Worm (Caenorhabditis elegans) whole organism, L4 larva: Measurements from ENCODE around the gene T23F6.3.

ENCODE experiments used
- D1046.2 ChIP-seq: fragments of 200-800 bp; sonication (Bioruptor generic); IDR thresholded peaks from 2 replicates; pipeline ENCODE4 v1.3.6; 2022; ENCODE audit warnings: missing genetic modification characterization, missing compliant biosample characterization
- F44E2.7 ChIP-seq: fragments of 200-800 bp; sonication (Bioruptor generic); IDR thresholded peaks from 2 replicates; pipeline ENCODE4 v2.1.2; 2022; ENCODE audit warnings: missing genetic modification characterization, missing compliant biosample characterization
- R02D3.7 ChIP-seq: fragments of 150-350 bp; sonication (generic microtip); optimal IDR thresholded peaks from 3 replicates; lab custom pipeline; 2014; ENCODE audit warnings: missing biosample characterization, missing genetic modification characterization
- T20F7.1 ChIP-seq: fragments of 200-800 bp; sonication (Bioruptor generic); optimal IDR thresholded peaks from 2 replicates; lab custom pipeline; 2018; ENCODE audit warnings: mild to moderate bottlenecking, missing genetic modification characterization, missing compliant biosample characterization
- ZK337.2 ChIP-seq: fragments of 200-800 bp; sonication (Bioruptor generic); IDR thresholded peaks from 2 replicates; pipeline ENCODE4 v1.3.6; 2022; ENCODE audit warnings: missing genetic modification reagents, missing genetic modification characterization, missing compliant biosample characterization
- aha-1 ChIP-seq: fragments of 150-350 bp; peaks from one replicate; lab custom pipeline; 2014; ENCODE audit warnings: missing biosample characterization, missing genetic modification characterization
- aly-2 ChIP-seq: sonication (generic microtip); optimal IDR thresholded peaks from 2 replicates; lab custom pipeline; 2018; ENCODE audit warnings: missing biosample characterization, missing genetic modification characterization
- arid-1 ChIP-seq: fragments of 200-800 bp; sonication (Bioruptor generic); conservative IDR thresholded peaks from 2 replicates; pipeline ENCODE4 v1.3.6; 2022; ENCODE audit warnings: missing genetic modification reagents, missing genetic modification characterization, missing compliant biosample characterization
- ceh-28 ChIP-seq: fragments of 150-350 bp; optimal IDR thresholded peaks from 2 replicates; lab custom pipeline; 2014; ENCODE audit warnings: missing biosample characterization, missing genetic modification reagents, missing genetic modification characterization
- ceh-82 ChIP-seq: sonication (generic microtip); optimal IDR thresholded peaks from 2 replicates; lab custom pipeline; 2017; ENCODE audit warnings: missing biosample characterization, missing genetic modification characterization
- ctbp-1 ChIP-seq: fragments of 200-800 bp; sonication (Bioruptor generic); IDR thresholded peaks from 2 replicates; pipeline ENCODE4 v1.3.6; 2022; ENCODE audit warnings: missing genetic modification reagents, missing genetic modification characterization, missing compliant biosample characterization
- daf-16 ChIP-seq, 3 experiments: sonication (generic microtip); optimal IDR thresholded peaks; 2 replicates each; lab custom pipeline; 2016 to 2017; ENCODE audit warnings: missing genetic modification characterization in 3 of 3, missing genetic modification reagents in 3 of 3, mild to moderate bottlenecking in 2 of 3, missing compliant biosample characterization in 2 of 3, missing biosample characterization in 1 of 3, moderate library complexity in 1 of 3
- dpl-1 ChIP-seq: fragments of 150-350 bp; optimal IDR thresholded peaks from 2 replicates; lab custom pipeline; 2014; ENCODE audit warnings: missing biosample characterization, missing genetic modification reagents, missing genetic modification characterization
- egl-43 ChIP-seq: fragments of 200-800 bp; sonication (Bioruptor generic); IDR thresholded peaks from 2 replicates; pipeline ENCODE4 v1.3.6; 2022; ENCODE audit warnings: missing genetic modification reagents, missing genetic modification characterization, missing compliant biosample characterization
- fkh-10 ChIP-seq: fragments of 150-350 bp; optimal IDR thresholded peaks from 2 replicates; lab custom pipeline; 2014; ENCODE audit warnings: missing biosample characterization, missing genetic modification reagents, missing genetic modification characterization
- hlh-30 ChIP-seq: sonication (generic microtip); optimal IDR thresholded peaks from 2 replicates; lab custom pipeline; 2017; ENCODE audit warnings: antibody characterized with exemption, mild to moderate bottlenecking, missing genetic modification characterization, missing compliant biosample characterization; ENCODE audit not compliant: insufficient read depth
- lir-3 ChIP-seq: sonication (generic microtip); optimal IDR thresholded peaks from 2 replicates; lab custom pipeline; 2016; ENCODE audit warnings: mild to moderate bottlenecking, missing genetic modification characterization, missing compliant biosample characterization
- lsy-2 ChIP-seq, 2 experiments: fragments of 150-350 bp in 1 of 2; sonication (generic microtip) in 1 of 2; optimal IDR thresholded peaks; 2 replicates each; lab custom pipeline; 2014 to 2017; ENCODE audit warnings: missing biosample characterization in 2 of 2, missing genetic modification characterization in 2 of 2
- mep-1 ChIP-seq: fragments of 150-350 bp; sonication (generic microtip); optimal IDR thresholded peaks from 3 replicates; lab custom pipeline; 2014; ENCODE audit warnings: missing biosample characterization, missing genetic modification characterization
- nhr-11 ChIP-seq: fragments of 150-350 bp; optimal IDR thresholded peaks from 2 replicates; lab custom pipeline; 2014; ENCODE audit warnings: missing biosample characterization, missing genetic modification characterization
- nhr-25 ChIP-seq: sonication (generic microtip); optimal IDR thresholded peaks from 2 replicates; lab custom pipeline; 2017; ENCODE audit warnings: missing genetic modification characterization, mild to moderate bottlenecking, missing compliant biosample characterization, antibody characterized with exemption, moderate library complexity, borderline replicate concordance; ENCODE audit not compliant: insufficient read depth
- nhr-42 ChIP-seq: fragments of 200-800 bp; sonication (Bioruptor generic); IDR thresholded peaks from 2 replicates; pipeline ENCODE4 v1.3.6; 2022; ENCODE audit warnings: missing genetic modification characterization, missing compliant biosample characterization
- nhr-6 ChIP-seq: fragments of 150-350 bp; optimal IDR thresholded peaks from 2 replicates; lab custom pipeline; 2014; ENCODE audit warnings: missing biosample characterization, missing genetic modification characterization
- pha-4 ChIP-seq, 2 experiments: fragments of 150-350 bp in 1 of 2; fragments of 200-800 bp in 1 of 2; sonication (Bioruptor generic) in 1 of 2; IDR thresholded peaks in 1 of 2; optimal IDR thresholded peaks in 1 of 2; 2 replicates each; pipeline versions ENCODE4 v1.3.6 to Lab custom; 2014 to 2022; ENCODE audit warnings: missing genetic modification characterization in 2 of 2, missing genetic modification reagents in 2 of 2, missing biosample characterization in 1 of 2, missing compliant biosample characterization in 1 of 2
- pqm-1 ChIP-seq: sonication (generic microtip); optimal IDR thresholded peaks from 2 replicates; lab custom pipeline; 2017; ENCODE audit warnings: missing biosample characterization, missing genetic modification characterization
- rbr-2 ChIP-seq: sonication (generic microtip); optimal IDR thresholded peaks from 2 replicates; lab custom pipeline; 2016; ENCODE audit warnings: missing genotype, missing genetic modification characterization, missing compliant biosample characterization
- sdz-12 ChIP-seq: fragments of 200-800 bp; sonication (Bioruptor generic); optimal IDR thresholded peaks from 2 replicates; lab custom pipeline; 2018; ENCODE audit warnings: mild to moderate bottlenecking, missing genetic modification characterization, missing compliant biosample characterization
- set-16 ChIP-seq: fragments of 200-800 bp; sonication (Bioruptor generic); IDR thresholded peaks from 2 replicates; pipeline ENCODE4 v1.3.6; 2022; ENCODE audit warnings: missing genetic modification reagents, missing genetic modification characterization, missing compliant biosample characterization
- skn-1 ChIP-seq: fragments of 150-350 bp; optimal IDR thresholded peaks from 2 replicates; lab custom pipeline; 2014; ENCODE audit warnings: missing biosample characterization, missing genetic modification characterization
- snpc-4 ChIP-seq: fragments of 150-350 bp; optimal IDR thresholded peaks from 2 replicates; lab custom pipeline; 2014; ENCODE audit warnings: missing biosample characterization, missing genetic modification characterization
- spr-3 ChIP-seq: fragments of 200-800 bp; sonication (Bioruptor generic); optimal IDR thresholded peaks from 2 replicates; lab custom pipeline; 2018; ENCODE audit warnings: mild to moderate bottlenecking, missing genetic modification characterization, missing compliant biosample characterization
- tag-97 ChIP-seq: fragments of 200-800 bp; sonication (Bioruptor generic); IDR thresholded peaks from 2 replicates; pipeline ENCODE4 v1.3.6; 2022; ENCODE audit warnings: missing genetic modification characterization, missing compliant biosample characterization
- tra-1 ChIP-seq: fragments of 200-800 bp; sonication (Bioruptor generic); IDR thresholded peaks from 2 replicates; pipeline ENCODE4 v1.3.6; 2022; ENCODE audit warnings: missing genetic modification reagents, missing genetic modification characterization, missing compliant biosample characterization
- zip-2 ChIP-seq: fragments of 150-350 bp; optimal IDR thresholded peaks from 2 replicates; lab custom pipeline; 2014; ENCODE audit warnings: missing biosample characterization, missing genetic modification characterization

Gene T23F6.3

DNA sequence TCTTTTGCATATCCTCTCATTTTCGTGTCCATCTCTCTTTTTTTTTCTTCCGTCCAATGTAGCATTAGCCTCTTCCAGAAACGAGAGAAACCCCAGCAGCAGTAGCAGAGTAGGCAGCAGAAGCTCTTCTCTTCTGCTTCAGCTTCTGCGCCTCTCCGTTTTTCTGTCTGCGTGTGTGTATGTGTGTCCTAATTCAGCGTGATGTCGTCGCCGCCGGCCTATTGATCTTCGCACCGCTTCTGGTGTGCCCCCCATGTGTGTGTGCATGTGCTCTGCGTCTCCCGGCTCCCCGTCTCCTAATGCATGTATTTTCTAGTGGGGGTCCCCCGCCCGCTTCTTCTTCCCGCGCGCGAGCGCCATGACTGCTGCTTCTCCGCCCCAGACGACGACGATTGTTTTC is 46.9 kb upstream of the T23F6.3 start (continued):
- TF ChIP-seq tra-1 (GFP tag; lab: Robert Waterston, UW), result 0 out of 2 replicates have a peak, but pooled peaks have one; percentile 16

DNA sequence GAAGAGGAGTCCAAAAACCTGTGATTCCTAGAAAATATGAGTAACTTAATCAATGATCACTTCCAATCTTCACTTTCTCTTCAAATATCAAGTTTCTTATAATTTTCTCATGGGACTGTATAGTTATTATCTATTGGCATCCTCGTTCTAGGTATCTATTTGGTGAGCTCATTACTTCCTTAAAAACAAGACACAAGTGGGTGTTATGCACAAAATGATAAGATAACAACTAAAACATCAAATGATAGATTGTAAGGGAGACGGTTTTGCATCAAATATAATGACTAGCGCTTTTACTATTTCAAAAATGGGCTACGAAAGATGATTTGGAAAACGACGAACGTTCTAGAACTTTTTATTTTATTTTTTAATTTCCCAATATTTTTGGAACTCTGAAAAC is 40.5 kb upstream of the T23F6.3 start, which contains the start of gene ZK897.10:
Gene ZK897.10, plus strand, starts transcription at position 285 of the 400 bp plus-strand sequence.
- no peak for TF ChIP-seq nhr-11 (tag; lab: Kevin White, UChicago)
- TF ChIP-seq R02D3.7 (tag; lab: Kevin White, UChicago), result no peak
- TF ChIP-seq F44E2.7 (GFP tag; lab: Robert Waterston, UW), result no peak
- TF ChIP-seq pqm-1 (tag; lab: Kevin White, UChicago), result peak; percentile 57
- TF ChIP-seq arid-1, result no peak
- TF ChIP-seq ceh-82 (tag; lab: Kevin White, UChicago), result no peak

DNA sequence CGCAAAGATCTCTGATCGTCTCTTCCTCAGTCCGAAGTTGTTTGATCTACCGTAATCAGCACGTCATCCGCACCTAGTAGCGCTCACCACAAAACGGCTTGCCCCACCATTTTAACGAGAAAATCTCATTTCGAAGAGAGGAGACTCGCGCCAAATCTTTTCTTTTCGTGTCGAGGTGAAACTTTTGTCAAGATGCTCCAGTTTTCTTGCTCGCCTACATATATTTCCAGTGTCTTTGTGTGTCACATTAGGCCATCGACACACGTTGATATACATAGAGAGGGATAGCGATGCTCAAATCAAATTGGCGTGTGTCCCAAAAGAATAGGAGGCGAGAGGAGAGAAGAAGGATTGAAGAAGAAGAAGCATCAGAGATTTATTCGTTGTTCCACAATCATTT is 38.2 kb upstream of the T23F6.3 start:
- TF ChIP-seq T20F7.1, result no peak
- TF ChIP-seq nhr-42, result no peak
- no peak for TF ChIP-seq rbr-2
- TF ChIP-seq pha-4 (GFP tag; IDR thresholded peaks at IDR 0.05; lab: Robert Waterston, UW), result no peak
- TF ChIP-seq pha-4 (tag; optimal IDR thresholded peaks at IDR 0.05; lab: Kevin White, UChicago), result no peak
- no peak for TF ChIP-seq spr-3
- no peak for TF ChIP-seq hlh-30 (tag; lab: Kevin White, UChicago)
- no peak for TF ChIP-seq zip-2 (tag; lab: Kevin White, UChicago)
- no peak for TF ChIP-seq R02D3.7 (tag; lab: Kevin White, UChicago)
- TF ChIP-seq set-16 (GFP tag; lab: Robert Waterston, UW), result no peak
- TF ChIP-seq egl-43 (GFP tag; lab: Robert Waterston, UW), result no peak
- TF ChIP-seq nhr-6 (tag; lab: Kevin White, UChicago), result no peak
- TF ChIP-seq lir-3 (tag; lab: Kevin White, UChicago), result no peak
- TF ChIP-seq aly-2, result no peak
- TF ChIP-seq ceh-28 (tag; lab: Kevin White, UChicago), result no peak
- no peak for TF ChIP-seq mep-1 (tag; lab: Kevin White, UChicago)
- no peak for TF ChIP-seq sdz-12
- TF ChIP-seq daf-16 (GFP tag; optimal IDR thresholded peaks at IDR 0.05; lab: Kevin White, UChicago), result no peak
- TF ChIP-seq daf-16 (tag; optimal IDR thresholded peaks at IDR 0.05; lab: Kevin White, UChicago), result no peak
- peak; percentile 42 for TF ChIP-seq fkh-10 (GFP tag; lab: Kevin White, UChicago)
- TF ChIP-seq ctbp-1 (GFP tag; lab: Robert Waterston, UW), result peak; percentile 67; the same call in 1 of the 2 replicates
- TF ChIP-seq nhr-25, result no peak
- no peak for TF ChIP-seq tag-97
- TF ChIP-seq skn-1, result no peak
- TF ChIP-seq snpc-4, result no peak
- TF ChIP-seq lsy-2 (tag; optimal IDR thresholded peaks at IDR 0.05; lab: Kevin White, UChicago), result peak in 1 of 2 experiments; percentile 17

DNA sequence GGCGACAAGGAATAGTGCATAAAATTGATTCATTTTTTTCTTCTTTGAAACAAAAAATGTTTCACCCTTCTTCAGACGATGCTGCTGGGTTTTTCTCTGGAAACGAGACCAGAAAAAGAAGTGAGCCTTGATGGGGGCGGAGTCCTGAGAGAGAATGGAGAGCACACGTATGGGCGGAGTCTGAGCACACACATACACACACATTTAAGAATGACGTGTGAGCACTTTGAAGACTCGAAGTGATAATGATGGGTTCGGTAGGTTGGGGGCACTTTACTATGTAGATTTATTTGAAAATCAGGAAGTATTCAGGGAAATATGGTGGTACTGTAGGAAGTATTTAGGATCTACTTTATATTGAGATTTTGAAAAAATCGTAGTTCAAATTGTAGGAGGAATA is 32.9 kb upstream of the T23F6.3 start, which contains the start of gene flp-9:
Gene flp-9, minus strand, starts transcription at position 101 of the 400 bp plus-strand sequence.
- TF ChIP-seq ZK337.2, result no peak
- TF ChIP-seq nhr-42, result no peak
- TF ChIP-seq aha-1 (tag; lab: Kevin White, UChicago), result peak; percentile 49
- TF ChIP-seq dpl-1 (GFP tag; lab: Kevin White, UChicago), result no peak
- TF ChIP-seq, all 104 proteins: peak for 1

DNA sequence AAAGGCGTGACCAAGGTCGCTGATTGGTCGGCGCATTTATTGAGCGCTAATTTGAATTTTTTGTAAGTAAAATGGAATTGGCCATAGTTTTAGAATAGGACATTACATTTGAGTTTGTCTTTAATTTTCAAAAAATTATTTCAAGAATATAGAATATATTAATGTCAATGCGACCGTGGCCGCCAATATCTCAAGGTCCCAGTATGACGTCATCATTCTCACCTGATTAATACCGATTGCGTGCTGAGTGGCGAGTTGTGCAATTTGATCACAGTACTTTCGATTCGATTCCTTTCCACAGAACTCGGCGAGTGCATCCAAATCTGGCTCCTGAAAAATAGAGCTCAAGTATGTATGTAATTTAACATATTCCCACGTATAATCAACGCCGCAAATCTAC is 31.1 kb upstream of the T23F6.3 start:
- TF ChIP-seq hlh-30 (tag; lab: Kevin White, UChicago) (no peak), D1046.2 (GFP tag; lab: Robert Waterston, UW) (0 out of 2 replicates have a peak, but pooled peaks have one; percentile 19)
